Fruit fly (Drosophila melanogaster): ENCODE data around the gene CG8664.

The CG8664 gene

dm6 chrX:17298900-17299836, 16.6 kb upstream of the CG8664 start (continued):
- TF ChIP-seq pfk (GFP tag; optimal IDR thresholded peaks at IDR 0.05): no peak
- peak; percentile 78 for TF ChIP-seq Rfx (GFP tag; IDR thresholded peaks at IDR 0.05)
- no peak for TF ChIP-seq Lhr (GFP tag; optimal IDR thresholded peaks at IDR 0.05)
- no peak for TF ChIP-seq CG7271 (tag; optimal IDR thresholded peaks at IDR 0.05)
- TF ChIP-seq Dref (GFP tag; IDR thresholded peaks at IDR 0.05): no peak
- no peak for TF ChIP-seq CG14860 (GFP tag; IDR thresholded peaks at IDR 0.05; ENCODE audit: partially characterized antibody)
- TF ChIP-seq wor (GFP tag; IDR thresholded peaks at IDR 0.05): no peak; the same call in 1 of the 2 replicates
- peak; percentile 69 for TF ChIP-seq nom (GFP tag; optimal IDR thresholded peaks at IDR 0.05)
- no peak for TF ChIP-seq stwl (tag; optimal IDR thresholded peaks at IDR 0.05)
- no peak for TF ChIP-seq fd102C (GFP tag; optimal IDR thresholded peaks at IDR 0.05)
- peak; percentile 10 for TF ChIP-seq CG6254 (GFP tag; optimal IDR thresholded peaks at IDR 0.05)
- TF ChIP-seq Ada2b (GFP tag; IDR thresholded peaks at IDR 0.05): peak; percentile 53
- no peak for TF ChIP-seq mld (GFP tag; IDR thresholded peaks at IDR 0.05; ENCODE audit: partially characterized antibody)
- peak; percentile 2; the same call in 1 of the 2 replicates for TF ChIP-seq Ravus (GFP tag; IDR thresholded peaks at IDR 0.05)
- peak; percentile 79 for TF ChIP-seq CG2120 (GFP tag; optimal IDR thresholded peaks at IDR 0.05)
- peak; percentile 65 for TF ChIP-seq CG14014 (GFP tag; IDR thresholded peaks at IDR 0.05)
- TF ChIP-seq sim (GFP tag; IDR thresholded peaks at IDR 0.05): 0 out of 2 replicates have a peak, but pooled peaks have one; percentile 30
- TF ChIP-seq Lim3 (GFP tag; IDR thresholded peaks at IDR 0.05): no peak
- TF ChIP-seq seq (GFP tag; IDR thresholded peaks at IDR 0.05): 0 out of 2 replicates have a peak, but pooled peaks have one; percentile 42
- TF ChIP-seq CG5245 (GFP tag; optimal IDR thresholded peaks at IDR 0.05): no peak
- no peak for TF ChIP-seq Trl (optimal IDR thresholded peaks at IDR 0.05)
- TF ChIP-seq Trl (GFP tag; optimal IDR thresholded peaks at IDR 0.05): peak; percentile 66
- no peak for TF ChIP-seq BEAF-32 (GFP tag; optimal IDR thresholded peaks at IDR 0.05)
- TF ChIP-seq D19A (tag; optimal IDR thresholded peaks at IDR 0.05): peak; percentile 48
- peak; percentile 33 to 58 for TF ChIP-seq Pdp1 (GFP tag; optimal IDR thresholded peaks at IDR 0.05)
- TF ChIP-seq slbo (GFP tag; IDR thresholded peaks at IDR 0.05): peak; percentile 73
- TF ChIP-seq CG30020 (tag; optimal IDR thresholded peaks at IDR 0.05): peak; percentile 9
- no peak for TF ChIP-seq psq (GFP tag; optimal IDR thresholded peaks at IDR 0.05)
- TF ChIP-seq CG1792 (GFP tag; optimal IDR thresholded peaks at IDR 0.05): no peak
- TF ChIP-seq Awh (GFP tag; IDR thresholded peaks at IDR 0.05): 0 out of 2 replicates have a peak, but pooled peaks have one; percentile 31
- no peak for TF ChIP-seq CG2129 (GFP tag; IDR thresholded peaks at IDR 0.05; ENCODE audit: partially characterized antibody)
- TF ChIP-seq disco-r (GFP tag; optimal IDR thresholded peaks at IDR 0.05): peak; percentile 6
- TF ChIP-seq CG12299 (tag; optimal IDR thresholded peaks at IDR 0.05): peak; percentile 47
- peak; percentile 43 for TF ChIP-seq CG13624 (GFP tag; optimal IDR thresholded peaks at IDR 0.05)
- peak; percentile 45; the same call in 1 of the 3 replicates for TF ChIP-seq gce (GFP tag; IDR thresholded peaks at IDR 0.05)
- peak; percentile 64 for TF ChIP-seq CG30403 (GFP tag; optimal IDR thresholded peaks at IDR 0.05)
- no peak for TF ChIP-seq CG13123 (GFP tag; optimal IDR thresholded peaks at IDR 0.05)
- TF ChIP-seq Chrac-16 (GFP tag; optimal IDR thresholded peaks at IDR 0.05): peak; percentile 32
- TF ChIP-seq CG17802 (tag; optimal IDR thresholded peaks at IDR 0.05): no peak
- TF ChIP-seq Atf-2 (GFP tag; optimal IDR thresholded peaks at IDR 0.05): peak; percentile 31
- TF ChIP-seq Jarid2 (GFP tag; optimal IDR thresholded peaks at IDR 0.05): peak; percentile 33
- peak; percentile 60; the same call in 2 of the 3 replicates for TF ChIP-seq ci (GFP tag; IDR thresholded peaks at IDR 0.05)
- TF ChIP-seq az2 (GFP tag; optimal IDR thresholded peaks at IDR 0.05): peak; percentile 21
- peak; percentile 33 for TF ChIP-seq CG17912 (GFP tag; optimal IDR thresholded peaks at IDR 0.05)
- TF ChIP-seq CG12744 (GFP tag; optimal IDR thresholded peaks at IDR 0.05): peak; percentile 29
- 0 out of 2 replicates have a peak, but pooled peaks have one; percentile 46 for TF ChIP-seq klu (GFP tag; IDR thresholded peaks at IDR 0.05)
- peak; percentile 57 for TF ChIP-seq HLH3B (GFP tag; IDR thresholded peaks at IDR 0.05)
- no peak for TF ChIP-seq TFAM (GFP tag; optimal IDR thresholded peaks at IDR 0.05)
